Worm (Caenorhabditis elegans): Measurements from ENCODE around the gene F19C6.4.
A peak's percentile ranks its signal among the peaks of the same experiment; 100 is the strongest.

F19C6.4 gene

DNA sequence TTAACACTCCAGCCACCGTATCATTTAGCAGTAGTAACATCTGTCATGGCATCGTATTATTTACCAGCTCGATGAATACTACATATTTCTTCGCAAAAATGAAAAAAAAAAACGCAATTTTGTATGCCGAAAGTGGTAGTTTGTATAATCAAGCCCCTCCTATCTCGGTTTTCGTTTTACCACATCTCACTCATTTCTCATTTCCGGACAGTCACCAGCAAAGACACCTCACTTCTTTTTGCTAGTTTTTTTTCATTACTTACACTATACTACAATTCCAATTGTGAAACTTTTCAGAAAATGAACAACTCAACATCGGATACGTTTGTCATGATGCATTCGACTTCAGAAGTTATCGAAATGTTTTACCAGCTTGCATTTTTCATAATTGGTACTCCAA lies 31.3 kb upstream of the F19C6.4 start, which contains the start of gene gnrr-3:
gnrr-3 (plus strand) TSS at position 301 of the 400 bp plus-strand sequence.
- TF ChIP-seq lsy-2 (tag; optimal IDR thresholded peaks at IDR 0.05) (no peak), pha-4 (tag; optimal IDR thresholded peaks at IDR 0.05) (no peak), elt-3 (tag; optimal IDR thresholded peaks at IDR 0.05) (no peak), flh-1 (GFP tag; optimal IDR thresholded peaks at IDR 0.05) (no peak), unc-39 (tag; optimal IDR thresholded peaks at IDR 0.05) (no peak), ztf-11 (tag; optimal IDR thresholded peaks at IDR 0.05) (no peak), nhr-237 (tag; optimal IDR thresholded peaks at IDR 0.05) (no peak), ceh-43 (GFP tag; optimal IDR thresholded peaks at IDR 0.05) (no peak), lin-13 (tag; optimal IDR thresholded peaks at IDR 0.05) (no peak), elt-1 (tag; optimal IDR thresholded peaks at IDR 0.05; ENCODE audit: borderline replicate concordance, insufficient read depth) (no peak), zip-8 (tag; optimal IDR thresholded peaks at IDR 0.05) (no peak), drap-1 (GFP tag; optimal IDR thresholded peaks at IDR 0.05) (no peak), unc-62 (GFP tag; optimal IDR thresholded peaks at IDR 0.05) (no peak), cnd-1 (tag; optimal IDR thresholded peaks at IDR 0.05) (no peak)

DNA sequence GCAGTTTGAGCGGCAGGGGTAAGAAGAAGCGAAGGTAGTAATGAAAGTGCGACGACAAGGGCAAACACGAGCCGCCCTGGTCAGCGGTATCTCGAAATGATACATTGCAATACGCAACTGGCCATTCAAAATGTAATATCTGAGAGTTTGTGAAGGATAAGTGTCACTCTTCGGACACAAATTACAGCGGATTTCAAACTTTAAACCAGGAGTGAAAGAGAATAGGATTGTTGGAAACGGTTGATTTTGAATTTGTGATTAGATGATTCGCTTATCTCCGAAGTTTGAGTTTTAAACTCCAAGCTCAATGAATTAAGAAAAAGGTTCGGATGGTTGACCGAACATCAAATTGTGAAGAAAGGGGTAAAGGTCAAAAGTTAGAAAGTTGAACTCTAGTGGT lies 29.5 kb upstream of the F19C6.4 start, which contains the start of gene ZC374.2:
ZC374.2 (minus strand) TSS at position 101 of the 400 bp plus-strand sequence.
- TF ChIP-seq hlh-1 (tag; optimal IDR thresholded peaks at IDR 0.05) (peak; percentile 34), ceh-43 (GFP tag; optimal IDR thresholded peaks at IDR 0.05) (no peak), M03D4.4 (tag; optimal IDR thresholded peaks at IDR 0.05) (no peak)

DNA sequence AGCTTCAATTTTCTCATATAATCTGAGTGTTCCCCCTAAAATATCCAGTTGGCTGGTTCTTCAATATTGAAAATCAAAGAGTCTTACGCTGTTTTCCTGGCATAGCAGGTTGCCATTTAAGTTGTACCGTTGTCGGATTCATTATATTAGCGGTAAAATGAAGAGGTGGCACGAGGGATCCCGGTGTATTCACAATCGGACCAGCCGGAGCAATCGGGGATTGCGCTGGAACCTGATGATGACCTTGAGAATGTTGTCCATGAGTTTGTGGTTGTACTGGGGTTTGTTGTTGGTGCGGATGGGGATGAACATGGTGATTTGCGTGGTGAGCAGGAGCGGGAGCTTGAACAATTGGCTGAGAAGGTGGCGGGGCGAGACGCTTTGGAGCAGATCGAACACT lies 26.6 kb upstream of the F19C6.4 start:
- TF ChIP-seq ceh-39 (tag; optimal IDR thresholded peaks at IDR 0.05) (no peak), drap-1 (GFP tag; optimal IDR thresholded peaks at IDR 0.05) (no peak), nhr-2 (tag; optimal IDR thresholded peaks at IDR 0.05) (no peak), elt-3 (tag; optimal IDR thresholded peaks at IDR 0.05) (no peak), mls-2 (tag; optimal IDR thresholded peaks at IDR 0.05) (no peak)

DNA sequence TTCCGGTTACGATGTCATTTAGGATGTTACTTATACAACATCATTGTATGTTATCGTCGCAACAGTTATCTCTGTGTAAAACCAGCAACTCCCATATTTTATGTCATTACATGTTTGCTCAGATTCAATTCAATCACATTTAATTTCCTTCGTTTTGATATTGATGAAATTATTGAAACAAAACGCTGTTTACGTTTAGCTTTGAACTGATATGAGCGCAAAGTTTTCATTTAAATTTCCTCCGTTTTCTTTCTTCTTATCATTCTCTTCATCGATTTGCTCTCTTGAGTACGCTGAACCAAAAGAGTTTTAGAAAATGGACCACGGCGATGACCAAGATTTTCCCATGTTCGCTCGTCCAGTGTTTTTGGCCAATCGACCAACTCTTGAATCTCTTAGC lies 13.0 kb upstream of the F19C6.4 start, which contains the start of gene sek-6:
sek-6 (plus strand) TSS at position 315 of the 400 bp plus-strand sequence.
- TF ChIP-seq unc-39 (tag; optimal IDR thresholded peaks at IDR 0.05) (no peak), ztf-11 (tag; optimal IDR thresholded peaks at IDR 0.05) (no peak), mab-5 (tag; optimal IDR thresholded peaks at IDR 0.05) (no peak), nhr-2 (tag; optimal IDR thresholded peaks at IDR 0.05) (no peak), unc-120 (tag; optimal IDR thresholded peaks at IDR 0.05; ENCODE audit: poor library complexity, severe bottlenecking) (no peak), ceh-39 (tag; optimal IDR thresholded peaks at IDR 0.05) (no peak), elt-3 (tag; optimal IDR thresholded peaks at IDR 0.05) (no peak), ham-2 (GFP tag; optimal IDR thresholded peaks at IDR 0.05) (no peak), hlh-1 (tag; optimal IDR thresholded peaks at IDR 0.05) (no peak), nhr-76 (tag; optimal IDR thresholded peaks at IDR 0.05) (no peak), cnd-1 (tag; optimal IDR thresholded peaks at IDR 0.05) (no peak), ces-1 (GFP tag; optimal IDR thresholded peaks at IDR 0.05) (no peak), blmp-1 (tag; optimal IDR thresholded peaks at IDR 0.05) (no peak), mls-2 (tag; optimal IDR thresholded peaks at IDR 0.05) (no peak)

DNA sequence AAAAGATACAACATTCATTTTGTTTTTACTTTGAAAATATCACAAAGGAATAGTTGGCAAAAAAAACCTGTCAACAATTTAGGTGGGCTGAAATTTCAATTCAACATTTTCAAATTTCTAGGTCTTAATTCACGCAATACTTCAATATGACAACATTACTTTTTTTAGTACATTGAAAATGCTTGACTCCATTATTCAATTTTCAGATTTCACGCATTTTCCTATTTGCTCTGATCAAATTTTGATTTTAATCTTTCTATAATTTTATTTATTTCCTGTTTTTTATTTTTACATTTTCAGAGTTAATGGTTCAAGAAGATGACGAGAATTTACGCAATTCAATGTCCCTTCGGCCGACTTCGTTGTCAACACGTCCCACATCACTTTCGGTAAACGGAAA lies 9.7 kb upstream of the F19C6.4 start, which contains the start of gene mkk-4:
mkk-4 (plus strand) TSS at position 301 of the 400 bp plus-strand sequence.
- TF ChIP-seq nhr-76 (tag; optimal IDR thresholded peaks at IDR 0.05) (no peak), elt-1 (tag; optimal IDR thresholded peaks at IDR 0.05; ENCODE audit: borderline replicate concordance, insufficient read depth) (no peak), lin-13 (tag; optimal IDR thresholded peaks at IDR 0.05) (no peak), sptf-1 (tag; optimal IDR thresholded peaks at IDR 0.05) (no peak), blmp-1 (tag; optimal IDR thresholded peaks at IDR 0.05) (no peak), ceh-83 (GFP tag; optimal IDR thresholded peaks at IDR 0.05) (no peak), nhr-12 (tag; optimal IDR thresholded peaks at IDR 0.05) (no peak), lin-32 (GFP tag; optimal IDR thresholded peaks at IDR 0.05) (no peak), sem-2 (GFP tag; optimal IDR thresholded peaks at IDR 0.05) (no peak), cnd-1 (tag; optimal IDR thresholded peaks at IDR 0.05) (no peak), ceh-43 (GFP tag; optimal IDR thresholded peaks at IDR 0.05) (no peak), elt-3 (tag; optimal IDR thresholded peaks at IDR 0.05) (no peak), nhr-237 (tag; optimal IDR thresholded peaks at IDR 0.05) (no peak), drap-1 (GFP tag; optimal IDR thresholded peaks at IDR 0.05) (no peak), hlh-1 (tag; optimal IDR thresholded peaks at IDR 0.05) (no peak), nhr-2 (tag; optimal IDR thresholded peaks at IDR 0.05) (no peak)

All from whole organism, mixed stage, embryonic.